Worm (Caenorhabditis elegans): ENCODE data around the gene mcat-1.

mcat-1 gene

DNA sequence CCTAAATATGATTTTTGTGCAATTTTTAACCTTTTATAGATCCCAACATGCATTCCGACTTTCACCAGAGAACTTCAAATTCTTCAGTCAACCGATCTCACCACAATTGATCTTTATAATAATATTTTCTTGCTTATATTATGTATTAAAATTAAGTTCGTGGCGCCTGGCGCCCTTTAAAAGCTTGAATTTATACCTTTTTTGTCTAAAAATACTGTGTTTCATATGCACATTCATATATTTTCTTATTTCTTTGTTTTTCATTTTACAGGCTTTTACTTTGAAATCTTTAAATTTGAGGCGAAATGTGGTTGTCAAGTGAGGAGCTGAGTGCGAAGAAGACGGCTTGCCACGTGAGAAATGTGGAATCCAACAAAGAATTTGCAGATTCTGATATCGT lies 46.6 kb downstream of the mcat-1 start, which contains the start of gene rpoa-49:
rpoa-49 (plus strand) TSS at position 301 of the 400 bp plus-strand sequence.
- TF ChIP-seq W03F9.2 (tag; optimal IDR thresholded peaks at IDR 0.05) (no peak), him-1 (tag; optimal IDR thresholded peaks at IDR 0.05) (no peak), dao-5 (tag; optimal IDR thresholded peaks at IDR 0.05) (no peak)

ce11 chrII:43640-44039 lies 47.7 kb downstream of the mcat-1 start, which contains the start of gene nfyc-1:
TSS of gene nfyc-1 (plus strand) at chrII:43907.
- peak; percentile 79 for TF ChIP-seq W03F9.2 (tag; optimal IDR thresholded peaks at IDR 0.05)
- TF ChIP-seq him-1 (tag; optimal IDR thresholded peaks at IDR 0.05): no peak

- no peak for TF ChIP-seq W03F9.2 (tag; optimal IDR thresholded peaks at IDR 0.05)
- TF ChIP-seq him-1 (tag; optimal IDR thresholded peaks at IDR 0.05): no peak
- TF ChIP-seq dao-5 (tag; optimal IDR thresholded peaks at IDR 0.05): no peak
Measured at ce11 chrII:41914-42313, 49.4 kb downstream of the mcat-1 start, which contains the start of gene F23F1.10. TSS of gene F23F1.10 (minus strand) at chrII:41982.

- TF ChIP-seq him-1 (tag; optimal IDR thresholded peaks at IDR 0.05) (no peak), W03F9.2 (tag; optimal IDR thresholded peaks at IDR 0.05) (no peak), dao-5 (tag; optimal IDR thresholded peaks at IDR 0.05) (no peak)
Measured at ce11 chrII:39437-39836, 51.9 kb downstream of the mcat-1 start, which contains the start of gene spp-24. TSS of gene spp-24 (minus strand) at chrII:39537.
